Worm (Caenorhabditis elegans) whole organism, L1 larva: ENCODE measurements around the gene cyn-8.

Experiments
- C16A3.4 ChIP-seq: fragments of 150-350 bp; optimal IDR thresholded peaks from 2 replicates; lab custom pipeline; 2014; ENCODE audit warnings: missing biosample characterization, missing genetic modification characterization
- aha-1 ChIP-seq: fragments of 150-350 bp; optimal IDR thresholded peaks from 2 replicates; lab custom pipeline; 2014; ENCODE audit warnings: missing biosample characterization, missing genetic modification characterization
- blmp-1 ChIP-seq: fragments of 150-350 bp; optimal IDR thresholded peaks from 2 replicates; lab custom pipeline; 2014; ENCODE audit warnings: missing biosample characterization, missing genetic modification characterization
- dpl-1 ChIP-seq, 3 experiments: fragments of 150-350 bp in 2 of 3; sonication (generic microtip) in 1 of 3; optimal IDR thresholded peaks; 2 replicates each; lab custom pipeline; 2014 to 2017; ENCODE audit warnings: missing biosample characterization in 3 of 3, missing genetic modification characterization in 3 of 3, missing genetic modification reagents in 3 of 3
- dsc-1 ChIP-seq: sonication (generic microtip); optimal IDR thresholded peaks from 2 replicates; lab custom pipeline; 2016; ENCODE audit warnings: mild to moderate bottlenecking, missing genetic modification characterization, missing compliant biosample characterization
- efl-1 ChIP-seq, 4 experiments: fragments of 150-350 bp; optimal IDR thresholded peaks in 3 of 4; peaks in 1 of 4; 1 replicate in 1 of 4; 2 replicates in 3 of 4; lab custom pipeline; 2014; ENCODE audit warnings: missing biosample characterization in 2 of 4, missing genetic modification characterization in 2 of 4, missing genetic modification reagents in 2 of 4
- egl-27 ChIP-seq, 2 experiments: fragments of 150-350 bp in 1 of 2; sonication (generic microtip); optimal IDR thresholded peaks; 3 replicates each; lab custom pipeline; 2017 to 2018; ENCODE audit warnings: missing biosample characterization in 2 of 2, missing genetic modification characterization in 2 of 2, missing genetic modification reagents in 2 of 2
- ets-5 ChIP-seq: fragments of 200-800 bp; sonication (Bioruptor generic); IDR thresholded peaks from 2 replicates; pipeline ENCODE4 v1.3.6; 2022; ENCODE audit warnings: missing genetic modification characterization, missing compliant biosample characterization
- fkh-8 ChIP-seq: sonication (generic microtip); optimal IDR thresholded peaks from 2 replicates; lab custom pipeline; 2016; ENCODE audit warnings: mild to moderate bottlenecking, missing genetic modification characterization, missing compliant biosample characterization
- hlh-17 ChIP-seq: fragments of 200-800 bp; sonication (Bioruptor generic); optimal IDR thresholded peaks from 2 replicates; lab custom pipeline; 2018; ENCODE audit warnings: missing genetic modification characterization, mild to moderate bottlenecking, missing compliant biosample characterization, moderate library complexity, borderline replicate concordance
- hlh-4 ChIP-seq: sonication (generic microtip); optimal IDR thresholded peaks from 2 replicates; lab custom pipeline; 2016; ENCODE audit warnings: mild to moderate bottlenecking, missing genetic modification characterization, missing compliant biosample characterization
- hpl-2 ChIP-seq: fragments of 150-350 bp; optimal IDR thresholded peaks from 2 replicates; lab custom pipeline; 2014; ENCODE audit warnings: missing biosample characterization, missing genetic modification reagents, missing genetic modification characterization
- isw-1 ChIP-seq: fragments of 200-800 bp; sonication (Bioruptor generic); IDR thresholded peaks from 2 replicates; pipeline ENCODE4 v1.3.6; 2022; ENCODE audit warnings: missing genetic modification characterization, missing compliant biosample characterization
- jun-1 ChIP-seq: fragments of 150-350 bp; optimal IDR thresholded peaks from 2 replicates; lab custom pipeline; 2014; ENCODE audit warnings: missing biosample characterization, missing genetic modification reagents, missing genetic modification characterization
- lin-13 ChIP-seq: fragments of 150-350 bp; optimal IDR thresholded peaks from 2 replicates; lab custom pipeline; 2014; ENCODE audit warnings: missing biosample characterization, missing genetic modification reagents, missing genetic modification characterization
- lin-14 ChIP-seq: fragments of 200-800 bp; sonication (Bioruptor generic); optimal IDR thresholded peaks from 2 replicates; lab custom pipeline; 2018; ENCODE audit warnings: mild to moderate bottlenecking, missing genetic modification characterization, moderate library complexity, missing compliant biosample characterization
- lin-15B ChIP-seq: fragments of 150-350 bp; sonication (generic microtip); optimal IDR thresholded peaks from 3 replicates; lab custom pipeline; 2014; ENCODE audit warnings: missing biosample characterization, missing genetic modification characterization
- lin-35 ChIP-seq, 2 experiments: fragments of 150-350 bp; optimal IDR thresholded peaks; 2 replicates each; lab custom pipeline; 2014; ENCODE audit warnings: missing biosample characterization in 2 of 2, missing genetic modification characterization in 2 of 2, missing genetic modification reagents in 2 of 2
- lsy-2 ChIP-seq, 2 experiments: fragments of 150-350 bp; optimal IDR thresholded peaks; 2 replicates each; lab custom pipeline; 2014; ENCODE audit warnings: missing biosample characterization in 2 of 2, missing genetic modification characterization in 2 of 2
- mdl-1 ChIP-seq, 2 experiments: fragments of 150-350 bp; optimal IDR thresholded peaks; 2 replicates each; lab custom pipeline; 2014 to 2017; ENCODE audit warnings: missing biosample characterization in 2 of 2, missing genetic modification characterization in 2 of 2, inconsistent platforms in 1 of 2
- mef-2 ChIP-seq: fragments of 150-350 bp; optimal IDR thresholded peaks from 2 replicates; lab custom pipeline; 2014; ENCODE audit warnings: missing biosample characterization, missing genetic modification characterization
- mep-1 ChIP-seq: fragments of 150-350 bp; optimal IDR thresholded peaks from 2 replicates; lab custom pipeline; 2014; ENCODE audit warnings: missing biosample characterization, missing genetic modification characterization
- nhr-20 ChIP-seq: sonication (generic microtip); optimal IDR thresholded peaks from 2 replicates; lab custom pipeline; 2016; ENCODE audit warnings: mild to moderate bottlenecking, missing genetic modification characterization, missing compliant biosample characterization
- nhr-237 ChIP-seq: fragments of 150-350 bp; optimal IDR thresholded peaks from 2 replicates; lab custom pipeline; 2014; ENCODE audit warnings: missing biosample characterization, missing genetic modification characterization
- nhr-47 ChIP-seq: sonication (generic microtip); optimal IDR thresholded peaks from 2 replicates; lab custom pipeline; 2016; ENCODE audit warnings: mild to moderate bottlenecking, missing genetic modification characterization, moderate library complexity, missing compliant biosample characterization
- nhr-71 ChIP-seq: sonication (generic microtip); optimal IDR thresholded peaks from 2 replicates; lab custom pipeline; 2016; ENCODE audit warnings: mild to moderate bottlenecking, missing genetic modification characterization, moderate library complexity, missing compliant biosample characterization
- nhr-76 ChIP-seq: sonication (generic microtip); optimal IDR thresholded peaks from 2 replicates; lab custom pipeline; 2017; ENCODE audit warnings: missing biosample characterization, missing genetic modification characterization
- nhr-85 ChIP-seq: sonication (generic microtip); peaks from one replicate; lab custom pipeline; 2016; ENCODE audit warnings: missing genetic modification characterization, inconsistent platforms, missing compliant biosample characterization
- nhr-90 ChIP-seq: sonication (generic microtip); optimal IDR thresholded peaks from 2 replicates; lab custom pipeline; 2016; ENCODE audit warnings: mild to moderate bottlenecking, missing genetic modification characterization, missing compliant biosample characterization; ENCODE audit not compliant: poor library complexity
- pax-3 ChIP-seq: fragments of 200-800 bp; sonication (Bioruptor generic); optimal IDR thresholded peaks from 2 replicates; lab custom pipeline; 2018; ENCODE audit warnings: mild to moderate bottlenecking, missing genetic modification characterization, moderate library complexity, missing compliant biosample characterization
- rnt-1 ChIP-seq: sonication (generic microtip); optimal IDR thresholded peaks from 2 replicates; lab custom pipeline; 2016; ENCODE audit warnings: mild to moderate bottlenecking, missing genetic modification characterization, moderate library complexity, missing compliant biosample characterization
- skn-1 ChIP-seq: fragments of 150-350 bp; optimal IDR thresholded peaks from 2 replicates; lab custom pipeline; 2014; ENCODE audit warnings: missing biosample characterization, missing genetic modification characterization
- snu-23 ChIP-seq: sonication (generic microtip); optimal IDR thresholded peaks from 2 replicates; lab custom pipeline; 2016; ENCODE audit warnings: missing genetic modification characterization, missing compliant biosample characterization
- unc-130 ChIP-seq: fragments of 150-350 bp; optimal IDR thresholded peaks from 2 replicates; lab custom pipeline; 2017; ENCODE audit warnings: missing biosample characterization, missing genetic modification characterization, inconsistent platforms
- unc-62 ChIP-seq: fragments of 150-350 bp; optimal IDR thresholded peaks from 2 replicates; lab custom pipeline; 2014; ENCODE audit warnings: missing biosample characterization, missing genetic modification reagents, missing genetic modification characterization
- unc-86 ChIP-seq: sonication (generic microtip); optimal IDR thresholded peaks from 2 replicates; lab custom pipeline; 2016; ENCODE audit warnings: missing genetic modification characterization, missing compliant biosample characterization
- vab-15 ChIP-seq: sonication (generic microtip); optimal IDR thresholded peaks from 2 replicates; lab custom pipeline; 2017; ENCODE audit warnings: missing genotype, mild to moderate bottlenecking, missing genetic modification characterization, missing compliant biosample characterization
- xbp-1 ChIP-seq: sonication (generic microtip); optimal IDR thresholded peaks from 2 replicates; lab custom pipeline; 2016; ENCODE audit warnings: missing genetic modification characterization, missing compliant biosample characterization

cyn-8 gene

ce11 chrX:8911077-8911476 lies at the start of gene cyn-8:
Gene cyn-8, plus strand, starts transcription at chrX:8911293.
- TF ChIP-seq mdl-1 (tag; optimal IDR thresholded peaks at IDR 0.05; lab: Kevin White, UChicago) (peak in 1 of 2 experiments; percentile 53), nhr-85 (tag; lab: Kevin White, UChicago) (peak; percentile 68), lin-35 (GFP tag; optimal IDR thresholded peaks at IDR 0.05; lab: Kevin White, UChicago) (peak; percentile 10 to 76), pax-3 (no peak), snu-23 (GFP tag; lab: Kevin White, UChicago) (peak; percentile 53), mep-1 (peak; percentile 24), efl-1 (optimal IDR thresholded peaks at IDR 0.05; lab: Kevin White, UChicago) (peak; percentile 14 to 16), efl-1 (GFP tag; optimal IDR thresholded peaks at IDR 0.05 in 1 of 2; lab: Kevin White, UChicago) (peak; percentile 7 to 93), xbp-1 (peak; percentile 25), C16A3.4 (tag; lab: Kevin White, UChicago) (peak; percentile 15), dsc-1 (no peak), egl-27 (tag; optimal IDR thresholded peaks at IDR 0.05; lab: Kevin White, UChicago) (no peak), unc-86 (no peak), fkh-8 (tag; lab: Kevin White, UChicago) (no peak), nhr-47 (tag; lab: Kevin White, UChicago) (peak; percentile 15), lin-14 (GFP tag; lab: Kevin White, UChicago) (peak; percentile 49), nhr-20 (tag; lab: Kevin White, UChicago) (peak; percentile 15), nhr-90 (tag; lab: Kevin White, UChicago) (peak; percentile 9), hlh-17 (GFP tag; lab: Kevin White, UChicago) (no peak), dpl-1 (GFP tag; optimal IDR thresholded peaks at IDR 0.05; lab: Kevin White, UChicago) (peak in 2 of 3 experiments; percentile 33 to 45), unc-130 (tag; lab: Kevin White, UChicago) (peak; percentile 40), isw-1 (GFP tag; lab: Robert Waterston, UW) (no peak), rnt-1 (tag; lab: Kevin White, UChicago) (peak; percentile 21), lsy-2 (tag; optimal IDR thresholded peaks at IDR 0.05; lab: Kevin White, UChicago) (peak in 1 of 2 experiments; percentile 41), unc-62 (no peak), skn-1 (tag; lab: Kevin White, UChicago) (no peak), blmp-1 (tag; lab: Kevin White, UChicago) (no peak), aha-1 (tag; lab: Kevin White, UChicago) (no peak)

DNA sequence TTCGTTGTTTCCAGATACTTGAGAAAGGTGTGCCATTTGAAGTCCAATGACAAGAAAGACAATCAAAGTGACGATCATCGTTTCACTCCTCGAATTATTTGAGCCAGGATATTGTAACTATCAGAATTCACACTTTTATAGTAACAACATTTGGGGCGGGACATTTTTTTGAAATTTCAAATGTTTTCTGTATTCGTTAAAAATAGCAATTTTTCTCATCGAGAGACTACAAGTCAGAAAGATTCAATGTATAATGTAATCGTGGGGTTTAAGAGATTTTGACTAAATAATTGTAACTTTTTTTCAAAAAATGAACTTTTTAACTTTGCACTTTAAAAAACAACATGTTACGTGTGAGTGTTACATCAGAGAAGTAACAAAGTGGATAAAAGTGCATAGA lies 44.5 kb upstream of the cyn-8 start, which contains the start of gene ins-9:
Gene ins-9 (minus strand): TSS at position 101 of the 400 bp plus-strand sequence.
- TF ChIP-seq nhr-71 (tag; lab: Kevin White, UChicago) (no peak), unc-130 (tag; lab: Kevin White, UChicago) (no peak), vab-15 (tag; lab: Kevin White, UChicago) (no peak), mep-1 (no peak), blmp-1 (tag; lab: Kevin White, UChicago) (no peak), jun-1 (no peak), mef-2 (tag; lab: Kevin White, UChicago) (no peak), lin-13 (GFP tag; lab: Kevin White, UChicago) (no peak), hlh-4 (tag; lab: Kevin White, UChicago) (no peak), ets-5 (no peak), hpl-2 (GFP tag; lab: Kevin White, UChicago) (no peak), nhr-237 (tag; lab: Kevin White, UChicago) (no peak), nhr-90 (tag; lab: Kevin White, UChicago) (no peak), nhr-76 (tag; lab: Kevin White, UChicago) (no peak), lin-15B (tag; lab: Kevin White, UChicago) (no peak), dpl-1 (GFP tag; optimal IDR thresholded peaks at IDR 0.05; lab: Kevin White, UChicago) (no peak), snu-23 (GFP tag; lab: Kevin White, UChicago) (no peak)
